Worm (Caenorhabditis elegans): Measurements from ENCODE around the gene Y39F10A.6.

ce11 chrII:812917-813316 lies 29.5 kb upstream of the Y39F10A.6 start, which contains the start of gene F46F5.5:
- TF ChIP-seq saeg-2 (GFP tag; IDR thresholded peaks at IDR 0.05), result no peak
- no peak for TF ChIP-seq dpl-1 (GFP tag; optimal IDR thresholded peaks at IDR 0.05)
- no peak for TF ChIP-seq lin-39 (tag; optimal IDR thresholded peaks at IDR 0.05)
- no peak for TF ChIP-seq ceh-20 (GFP tag; IDR thresholded peaks at IDR 0.05)
- TF ChIP-seq unc-130 (GFP tag; optimal IDR thresholded peaks at IDR 0.05), result no peak
- no peak for TF ChIP-seq nhr-237 (tag; optimal IDR thresholded peaks at IDR 0.05)
- TF ChIP-seq nhr-11 (tag; optimal IDR thresholded peaks at IDR 0.05), result no peak
- TF ChIP-seq F49E8.2 (tag; optimal IDR thresholded peaks at IDR 0.05; ENCODE audit: borderline replicate concordance), result no peak
- TF ChIP-seq D1046.2 (GFP tag; IDR thresholded peaks at IDR 0.05), result no peak

Measured in whole organism, L4 larva.